Worm (Caenorhabditis elegans): ENCODE measurements around the gene K03H1.12.

DNA sequence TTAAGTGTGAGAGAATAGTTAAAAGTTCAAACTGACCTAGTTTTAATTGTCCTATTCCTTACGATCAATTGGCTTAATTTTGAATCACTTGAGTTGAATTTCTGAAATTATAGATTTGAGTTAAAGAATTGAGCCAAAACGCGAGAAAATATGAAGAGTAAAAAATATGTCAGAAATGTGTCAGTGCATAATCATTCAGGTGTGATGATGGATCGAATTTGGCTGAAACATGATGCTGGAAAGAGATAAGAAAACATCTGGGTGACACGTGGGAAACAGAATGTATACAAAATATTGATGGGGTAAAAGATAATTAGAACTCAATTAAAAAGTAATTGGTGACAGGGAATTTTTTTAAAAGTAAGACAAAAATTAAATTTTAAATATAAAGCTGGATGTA, 32.3 kb downstream of the K03H1.12 start, which contains the start of gene R10E12.2:
- TF ChIP-seq daf-12 (tag; optimal IDR thresholded peaks at IDR 0.05), result no peak
- no peak for TF ChIP-seq ztf-11 (tag; optimal IDR thresholded peaks at IDR 0.05)
- TF ChIP-seq pqm-1 (tag; optimal IDR thresholded peaks at IDR 0.05), result no peak
- no peak for TF ChIP-seq zfp-3 (GFP tag; conservative IDR thresholded peaks at IDR 0.05)
- no peak for TF ChIP-seq skn-1 (tag; optimal IDR thresholded peaks at IDR 0.05)

Data from whole organism, L4 larva.